Worm (Caenorhabditis elegans): Measurements from ENCODE around the gene C53A3.1.

C53A3.1 gene

DNA sequence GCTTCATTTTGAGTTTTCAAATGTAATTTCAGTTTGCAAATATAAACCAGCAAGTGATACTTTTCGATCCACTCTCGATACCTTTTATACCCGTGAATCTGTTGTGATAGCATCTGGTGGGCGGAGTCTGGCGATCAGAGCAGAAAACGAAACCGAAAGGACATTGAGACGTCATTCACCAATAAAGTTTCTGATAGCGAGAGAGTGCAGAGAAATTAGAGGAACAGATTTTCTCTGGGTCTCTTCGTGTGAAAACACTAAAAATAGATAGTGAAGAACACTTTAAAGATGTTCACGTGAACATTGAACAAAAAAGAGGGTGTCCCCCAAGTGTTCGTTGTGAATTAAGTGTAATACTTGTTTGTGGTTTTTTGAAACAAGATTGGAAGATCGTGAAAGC lies 3.8 kb upstream of the C53A3.1 start, which contains the start of gene pgph-3 (continued):
- no peak for TF ChIP-seq fkh-10 (GFP tag; optimal IDR thresholded peaks at IDR 0.05)
- TF ChIP-seq tra-1 (GFP tag; IDR thresholded peaks at IDR 0.05): peak; percentile 67; the same call in 1 of the 2 replicates
- TF ChIP-seq nhr-42 (GFP tag; IDR thresholded peaks at IDR 0.05): no peak
- TF ChIP-seq zip-2 (tag; optimal IDR thresholded peaks at IDR 0.05): peak; percentile 19
- peak; percentile 10 to 66 for TF ChIP-seq daf-16 (GFP tag; optimal IDR thresholded peaks at IDR 0.05)
- TF ChIP-seq daf-16 (tag; optimal IDR thresholded peaks at IDR 0.05): peak; percentile 85
- no peak for TF ChIP-seq duxl-1 (tag; optimal IDR thresholded peaks at IDR 0.05; ENCODE audit: poor library complexity)
- TF ChIP-seq dmd-9 (GFP tag; IDR thresholded peaks at IDR 0.05): no peak
- TF ChIP-seq rbr-2 (tag; optimal IDR thresholded peaks at IDR 0.05): no peak
- TF ChIP-seq mdl-1 (tag; optimal IDR thresholded peaks at IDR 0.05): peak; percentile 75 to 94
- TF ChIP-seq set-16 (GFP tag; IDR thresholded peaks at IDR 0.05): no peak
- no peak for TF ChIP-seq jun-1 (tag; optimal IDR thresholded peaks at IDR 0.05)
- TF ChIP-seq madf-9 (GFP tag; conservative IDR thresholded peaks at IDR 0.05): 0 out of 2 replicates have a peak, but pooled peaks have one; percentile 16
- no peak for TF ChIP-seq ceh-32 (tag; optimal IDR thresholded peaks at IDR 0.05; ENCODE audit: poor library complexity)
- TF ChIP-seq lin-29 (GFP tag; IDR thresholded peaks at IDR 0.05): no peak
- TF ChIP-seq daf-12 (tag; optimal IDR thresholded peaks at IDR 0.05): no peak
- peak; percentile 98 for TF ChIP-seq dmd-6 (GFP tag; IDR thresholded peaks at IDR 0.05)
- no peak for TF ChIP-seq egl-27 (tag; optimal IDR thresholded peaks at IDR 0.05)
- TF ChIP-seq dpl-1 (GFP tag; optimal IDR thresholded peaks at IDR 0.05): no peak
- TF ChIP-seq ztf-7 (tag; optimal IDR thresholded peaks at IDR 0.05): peak; percentile 65
- TF ChIP-seq arid-1 (GFP tag; conservative IDR thresholded peaks at IDR 0.05): no peak; the same call in 1 of the 2 replicates
- peak; percentile 49 for TF ChIP-seq nhr-6 (tag; optimal IDR thresholded peaks at IDR 0.05)
- no peak for TF ChIP-seq daf-19 (GFP tag; conservative IDR thresholded peaks at IDR 0.05)
- no peak for TF ChIP-seq D1046.2 (GFP tag; IDR thresholded peaks at IDR 0.05)

DNA sequence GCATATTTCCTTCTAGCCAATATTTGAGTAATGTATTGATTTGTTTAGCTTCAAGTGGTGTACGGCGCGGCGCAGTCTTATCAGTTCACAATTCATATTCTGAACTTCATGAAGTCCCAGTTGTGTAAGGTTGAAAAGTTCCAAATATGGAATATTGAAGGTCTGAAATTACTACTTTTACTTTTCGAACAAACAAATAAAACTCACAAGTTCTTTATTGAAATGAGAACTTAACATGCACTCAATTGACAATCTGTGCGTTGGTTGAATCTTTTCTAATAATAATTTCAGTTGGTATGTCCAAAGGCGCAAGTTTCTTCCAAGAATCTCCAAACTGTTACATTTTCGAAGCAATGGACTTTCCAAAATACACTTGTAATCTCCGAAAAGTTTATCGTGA lies 1.3 kb downstream of the C53A3.1 start, which contains the start of gene C53A3.4:
Gene C53A3.4 (minus strand): TSS at position 101 of the 400 bp plus-strand sequence.
- TF ChIP-seq ctbp-1 (GFP tag; IDR thresholded peaks at IDR 0.05) (no peak), nhr-102 (tag; optimal IDR thresholded peaks at IDR 0.05) (no peak), daf-19 (GFP tag; conservative IDR thresholded peaks at IDR 0.05) (no peak), zip-11 (GFP tag; IDR thresholded peaks at IDR 0.05) (no peak), lin-15B (tag; optimal IDR thresholded peaks at IDR 0.05) (no peak), madf-5 (GFP tag; IDR thresholded peaks at IDR 0.05) (no peak), nhr-76 (tag; optimal IDR thresholded peaks at IDR 0.05) (no peak), pha-4 (GFP tag; IDR thresholded peaks at IDR 0.05) (no peak), pha-4 (tag; optimal IDR thresholded peaks at IDR 0.05) (no peak), hlh-11 (tag; optimal IDR thresholded peaks at IDR 0.05) (no peak), mxl-2 (GFP tag; conservative IDR thresholded peaks at IDR 0.05) (no peak), spr-1 (tag; optimal IDR thresholded peaks at IDR 0.05) (no peak), Y105C5A.15 (GFP tag; IDR thresholded peaks at IDR 0.05) (no peak), tra-1 (GFP tag; IDR thresholded peaks at IDR 0.05) (no peak), ZK337.2 (GFP tag; IDR thresholded peaks at IDR 0.05) (no peak), aha-1 (tag) (no peak)

DNA sequence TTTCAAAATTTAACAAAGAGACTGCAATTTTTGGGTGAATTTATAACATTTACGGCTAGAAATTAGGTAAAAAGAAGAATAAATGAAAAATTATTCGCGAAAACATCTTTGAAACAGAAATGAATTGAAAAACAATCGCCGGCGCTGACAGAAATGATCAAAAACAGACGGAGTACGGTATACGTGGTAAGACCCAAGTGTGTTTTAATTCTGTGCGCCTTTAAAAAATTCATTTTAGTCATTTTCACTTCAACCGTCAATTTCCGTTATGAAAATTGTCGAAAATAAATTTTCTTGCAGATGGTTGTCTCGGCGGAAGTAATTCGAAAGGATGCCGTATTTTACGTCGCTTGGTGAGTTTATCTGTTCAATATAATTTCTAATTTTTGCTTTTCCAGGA lies 3.8 kb downstream of the C53A3.1 start, which contains the start of gene C53A3.3:
Gene C53A3.3 (plus strand): TSS at position 301 of the 400 bp plus-strand sequence.
- TF ChIP-seq F10B5.3 (tag; optimal IDR thresholded peaks at IDR 0.05) (no peak), tag-97 (GFP tag; IDR thresholded peaks at IDR 0.05) (no peak), egl-27 (tag; optimal IDR thresholded peaks at IDR 0.05) (no peak), duxl-1 (tag; optimal IDR thresholded peaks at IDR 0.05; ENCODE audit: poor library complexity) (no peak)
